Fruit fly (Drosophila melanogaster): ENCODE results near the gene Oseg5.

DNA sequence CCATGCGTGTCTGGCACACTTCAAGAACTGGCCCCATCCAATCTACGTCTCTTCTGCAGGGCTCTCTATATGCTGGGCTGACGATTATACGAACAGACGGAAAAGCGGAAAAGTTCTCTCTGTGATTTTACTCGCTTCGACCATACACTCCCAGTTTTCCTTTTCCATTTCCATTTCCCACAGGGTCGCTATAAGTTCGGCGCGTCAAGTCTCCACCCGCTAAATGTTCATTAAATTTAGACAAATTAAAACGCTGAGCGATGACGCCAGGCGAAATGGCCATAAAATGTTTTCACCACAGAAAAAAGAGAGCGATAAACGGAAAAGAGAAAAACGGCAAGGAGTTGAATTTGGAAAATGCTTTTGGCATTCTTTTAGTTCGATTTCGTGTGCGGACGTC, 31.7 kb upstream of the Oseg5 start, which contains the start of gene CG31675:
- TF ChIP-seq Mnt (GFP tag; optimal IDR thresholded peaks at IDR 0.05), result no peak
- no peak for TF ChIP-seq ovo (GFP tag; optimal IDR thresholded peaks at IDR 0.05)
- no peak for TF ChIP-seq pad (GFP tag; optimal IDR thresholded peaks at IDR 0.05)
- TF ChIP-seq bab1 (GFP tag; optimal IDR thresholded peaks at IDR 0.05), result no peak
- no peak for TF ChIP-seq Crg-1 (GFP tag; optimal IDR thresholded peaks at IDR 0.05)
- no peak for TF ChIP-seq cic (GFP tag; optimal IDR thresholded peaks at IDR 0.05)
- no peak for TF ChIP-seq kay (GFP tag; ENCODE audit: borderline replicate concordance)
- no peak for TF ChIP-seq toe (GFP tag; optimal IDR thresholded peaks at IDR 0.05)
- TF ChIP-seq CG33017 (tag; optimal IDR thresholded peaks at IDR 0.05), result no peak
- TF ChIP-seq CG7101 (tag; optimal IDR thresholded peaks at IDR 0.05), result no peak
- TF ChIP-seq cnc (optimal IDR thresholded peaks at IDR 0.05), result no peak
- TF ChIP-seq CG1620 (GFP tag; optimal IDR thresholded peaks at IDR 0.05), result no peak
- TF ChIP-seq CG11617 (GFP tag; optimal IDR thresholded peaks at IDR 0.05), result no peak
